Worm (Caenorhabditis elegans) whole organism, young adult: ENCODE measurements around the gene snu-23.

ENCODE experiments used
- B0336.3 ChIP-seq: fragments of 200-800 bp; sonication (Bioruptor generic); IDR thresholded peaks from 2 replicates; pipeline ENCODE4 v1.3.6; 2022; ENCODE audit warnings: missing genetic modification characterization, missing compliant biosample characterization
- C06A6.2 ChIP-seq: fragments of 200-800 bp; sonication (Bioruptor generic); conservative IDR thresholded peaks from 2 replicates; pipeline ENCODE4 v1.3.6; 2022; ENCODE audit warnings: missing genetic modification characterization, missing compliant biosample characterization
- F49E8.2 ChIP-seq: sonication (generic microtip); optimal IDR thresholded peaks from 3 replicates; lab custom pipeline; 2017; ENCODE audit warnings: missing genetic modification characterization, mild to moderate bottlenecking, missing compliant biosample characterization, antibody characterized with exemption, moderate library complexity; ENCODE audit not compliant: insufficient read depth
- F52B5.7 ChIP-seq: sonication (generic microtip); optimal IDR thresholded peaks from 2 replicates; lab custom pipeline; 2016; ENCODE audit warnings: mild to moderate bottlenecking, missing genetic modification characterization, missing compliant biosample characterization
- F57A8.1 ChIP-seq: fragments of 200-800 bp; sonication (Bioruptor generic); optimal IDR thresholded peaks from 2 replicates; lab custom pipeline; 2018; ENCODE audit warnings: mild to moderate bottlenecking, missing genetic modification characterization, moderate library complexity, missing compliant biosample characterization
- Y79H2A.3 ChIP-seq: fragments of 200-800 bp; sonication (Bioruptor generic); conservative IDR thresholded peaks from 2 replicates; pipeline ENCODE4 v1.3.6; 2022; ENCODE audit warnings: missing genetic modification reagents, missing genetic modification characterization, missing compliant biosample characterization
- ama-1 ChIP-seq, 3 experiments: fragments of 150-350 bp in 1 of 3; sonication (generic microtip) in 2 of 3; optimal IDR thresholded peaks; 2 replicates each; lab custom pipeline; 2014 to 2018; ENCODE audit warnings: missing biosample characterization in 2 of 3, missing genetic modification characterization in 2 of 3, missing genetic modification reagents in 2 of 3
- atf-7 ChIP-seq: sonication (generic microtip); optimal IDR thresholded peaks from 2 replicates; lab custom pipeline; 2017; ENCODE audit warnings: mild to moderate bottlenecking, missing genetic modification characterization, missing compliant biosample characterization
- attf-5 ChIP-seq: fragments of 200-800 bp; sonication (Bioruptor generic); optimal IDR thresholded peaks from 2 replicates; lab custom pipeline; 2018; ENCODE audit warnings: mild to moderate bottlenecking, missing genetic modification characterization, missing compliant biosample characterization
- ceh-100 ChIP-seq: fragments of 200-800 bp; sonication (Bioruptor generic); IDR thresholded peaks from 2 replicates; pipeline ENCODE4 v1.3.6; 2022; ENCODE audit warnings: missing genetic modification reagents, missing genetic modification characterization, missing compliant biosample characterization
- die-1 ChIP-seq: sonication (generic microtip); optimal IDR thresholded peaks from 2 replicates; lab custom pipeline; 2016; ENCODE audit warnings: missing genotype, mild to moderate bottlenecking, missing genetic modification characterization, missing compliant biosample characterization
- dox-1 ChIP-seq: fragments of 200-800 bp; sonication (Bioruptor generic); IDR thresholded peaks from 2 replicates; pipeline ENCODE4 v1.3.6; 2022; ENCODE audit warnings: missing genetic modification reagents, missing genetic modification characterization, missing compliant biosample characterization
- dpff-1 ChIP-seq: sonication (generic microtip); optimal IDR thresholded peaks from 2 replicates; lab custom pipeline; 2017; ENCODE audit warnings: mild to moderate bottlenecking, missing genetic modification characterization, missing compliant biosample characterization
- egl-44 ChIP-seq: fragments of 200-800 bp; sonication (Bioruptor generic); IDR thresholded peaks from 2 replicates; pipeline ENCODE4 v1.3.6; 2022; ENCODE audit warnings: missing genetic modification reagents, missing genetic modification characterization, missing compliant biosample characterization
- egrh-3 ChIP-seq: fragments of 200-800 bp; sonication (Bioruptor generic); IDR thresholded peaks from 2 replicates; pipeline ENCODE4 v1.3.6; 2022; ENCODE audit warnings: missing genetic modification reagents, missing genetic modification characterization, missing compliant biosample characterization
- ets-4 ChIP-seq: fragments of 200-800 bp; sonication (Bioruptor generic); optimal IDR thresholded peaks from 2 replicates; lab custom pipeline; 2018; ENCODE audit warnings: mild to moderate bottlenecking, missing genetic modification characterization, missing compliant biosample characterization
- him-1 ChIP-seq: sonication (generic microtip); optimal IDR thresholded peaks from 2 replicates; lab custom pipeline; 2016; ENCODE audit warnings: missing genotype, missing genetic modification reagents, missing genetic modification characterization, missing compliant biosample characterization
- hmg-20 ChIP-seq: fragments of 200-800 bp; sonication (Bioruptor generic); IDR thresholded peaks from 2 replicates; pipeline ENCODE4 v1.3.6; 2022; ENCODE audit warnings: missing genetic modification reagents, missing genetic modification characterization, missing compliant biosample characterization
- hrde-1 ChIP-seq: sonication (generic microtip); optimal IDR thresholded peaks from 2 replicates; lab custom pipeline; 2016; ENCODE audit warnings: missing genetic modification characterization, mild to moderate bottlenecking, missing compliant biosample characterization, moderate library complexity, missing genotype, missing genetic modification reagents, borderline replicate concordance
- hsf-1 ChIP-seq: fragments of 200-800 bp; sonication (Bioruptor generic); IDR thresholded peaks from 2 replicates; pipeline ENCODE4 v1.3.6; 2022; ENCODE audit warnings: missing genetic modification reagents, missing genetic modification characterization, missing compliant biosample characterization
- lag-1 ChIP-seq: fragments of 200-800 bp; sonication (Bioruptor generic); IDR thresholded peaks from 2 replicates; pipeline ENCODE4 v1.3.6; 2022; ENCODE audit warnings: missing genetic modification reagents, missing genetic modification characterization, missing compliant biosample characterization
- let-607 ChIP-seq, 2 experiments: fragments of 200-800 bp in 1 of 2; sonication (Bioruptor generic) in 1 of 2; sonication (generic microtip) in 1 of 2; optimal IDR thresholded peaks; 2 replicates each; lab custom pipeline; 2016 to 2018; ENCODE audit warnings: mild to moderate bottlenecking in 2 of 2, missing compliant biosample characterization in 2 of 2, missing genetic modification characterization in 2 of 2, moderate library complexity in 2 of 2, missing genotype in 1 of 2
- lin-35 ChIP-seq, 3 experiments: fragments of 150-350 bp in 2 of 3; sonication (generic microtip) in 1 of 3; optimal IDR thresholded peaks; 2 replicates each; lab custom pipeline; 2014 to 2018; ENCODE audit warnings: missing biosample characterization in 3 of 3, missing genetic modification characterization in 3 of 3, missing genetic modification reagents in 3 of 3
- lsl-1 ChIP-seq: fragments of 200-800 bp; sonication (Bioruptor generic); optimal IDR thresholded peaks from 2 replicates; lab custom pipeline; 2018; ENCODE audit warnings: mild to moderate bottlenecking, missing genetic modification characterization, moderate library complexity, missing compliant biosample characterization
- lsy-27 ChIP-seq: sonication (generic microtip); optimal IDR thresholded peaks from 2 replicates; lab custom pipeline; 2017; ENCODE audit warnings: missing genetic modification characterization, mild to moderate bottlenecking, missing compliant biosample characterization, antibody characterized with exemption, missing genotype, borderline replicate concordance; ENCODE audit not compliant: insufficient read depth
- madf-6 ChIP-seq: fragments of 200-800 bp; sonication (Bioruptor generic); IDR thresholded peaks from 2 replicates; pipeline ENCODE4 v1.3.6; 2022; ENCODE audit warnings: missing genetic modification reagents, missing genetic modification characterization, missing compliant biosample characterization
- mcd-1 ChIP-seq: fragments of 200-800 bp; sonication (Bioruptor generic); IDR thresholded peaks from 2 replicates; pipeline ENCODE4 v1.3.6; 2022; ENCODE audit warnings: missing genetic modification reagents, missing genetic modification characterization, missing compliant biosample characterization
- mes-4 ChIP-seq: sonication (generic microtip); optimal IDR thresholded peaks from 2 replicates; lab custom pipeline; 2016; ENCODE audit warnings: missing genotype, missing genetic modification characterization, missing compliant biosample characterization
- mxl-1 ChIP-seq: sonication (generic microtip); optimal IDR thresholded peaks from 2 replicates; lab custom pipeline; 2016; ENCODE audit warnings: missing genetic modification characterization, missing compliant biosample characterization
- nhr-120 ChIP-seq: fragments of 200-800 bp; sonication (Bioruptor generic); IDR thresholded peaks from 2 replicates; pipeline ENCODE4 v1.3.6; 2022; ENCODE audit warnings: missing genetic modification characterization, missing compliant biosample characterization
- rpc-1 ChIP-seq, 2 experiments: fragments of 150-350 bp in 1 of 2; sonication (generic microtip) in 1 of 2; optimal IDR thresholded peaks; 2 replicates each; lab custom pipeline; 2014 to 2018; ENCODE audit warnings: missing biosample characterization in 1 of 2, missing genetic modification characterization in 1 of 2, missing genetic modification reagents in 1 of 2, missing genotype in 1 of 2
- sdz-38 ChIP-seq: sonication (generic microtip); optimal IDR thresholded peaks from 2 replicates; lab custom pipeline; 2016; ENCODE audit warnings: missing genotype, missing genetic modification characterization, missing compliant biosample characterization
- sea-2 ChIP-seq: fragments of 200-800 bp; sonication (Bioruptor generic); IDR thresholded peaks from 2 replicates; pipeline ENCODE4 v1.3.6; 2022; ENCODE audit warnings: missing genetic modification characterization, missing compliant biosample characterization
- snpc-1.1 ChIP-seq: sonication (generic microtip); optimal IDR thresholded peaks from 2 replicates; lab custom pipeline; 2017; ENCODE audit warnings: missing genetic modification characterization, mild to moderate bottlenecking, missing compliant biosample characterization, antibody characterized with exemption, moderate library complexity, missing genotype, missing genetic modification reagents; ENCODE audit not compliant: insufficient read depth
- snpc-1.3 ChIP-seq: sonication (generic microtip); optimal IDR thresholded peaks from 2 replicates; lab custom pipeline; 2017; ENCODE audit warnings: missing genetic modification characterization, mild to moderate bottlenecking, missing compliant biosample characterization, antibody characterized with exemption, moderate library complexity, missing genotype, missing genetic modification reagents; ENCODE audit not compliant: insufficient read depth
- tbp1 ChIP-seq: fragments of 200-800 bp; sonication (Bioruptor generic); optimal IDR thresholded peaks from 2 replicates; lab custom pipeline; 2018; ENCODE audit warnings: mild to moderate bottlenecking, missing genetic modification characterization, missing compliant biosample characterization
- tlf-1 ChIP-seq: fragments of 200-800 bp; sonication (Bioruptor generic); optimal IDR thresholded peaks from 2 replicates; lab custom pipeline; 2018; ENCODE audit warnings: mild to moderate bottlenecking, missing genetic modification characterization, missing compliant biosample characterization
- ztf-22 ChIP-seq: fragments of 200-800 bp; sonication (Bioruptor generic); optimal IDR thresholded peaks from 2 replicates; lab custom pipeline; 2018; ENCODE audit warnings: mild to moderate bottlenecking, missing genetic modification characterization, moderate library complexity, missing compliant biosample characterization
- ztf-3 ChIP-seq: fragments of 200-800 bp; sonication (Bioruptor generic); optimal IDR thresholded peaks from 2 replicates; lab custom pipeline; 2018; ENCODE audit warnings: mild to moderate bottlenecking, missing genetic modification characterization, missing compliant biosample characterization

Gene snu-23

DNA sequence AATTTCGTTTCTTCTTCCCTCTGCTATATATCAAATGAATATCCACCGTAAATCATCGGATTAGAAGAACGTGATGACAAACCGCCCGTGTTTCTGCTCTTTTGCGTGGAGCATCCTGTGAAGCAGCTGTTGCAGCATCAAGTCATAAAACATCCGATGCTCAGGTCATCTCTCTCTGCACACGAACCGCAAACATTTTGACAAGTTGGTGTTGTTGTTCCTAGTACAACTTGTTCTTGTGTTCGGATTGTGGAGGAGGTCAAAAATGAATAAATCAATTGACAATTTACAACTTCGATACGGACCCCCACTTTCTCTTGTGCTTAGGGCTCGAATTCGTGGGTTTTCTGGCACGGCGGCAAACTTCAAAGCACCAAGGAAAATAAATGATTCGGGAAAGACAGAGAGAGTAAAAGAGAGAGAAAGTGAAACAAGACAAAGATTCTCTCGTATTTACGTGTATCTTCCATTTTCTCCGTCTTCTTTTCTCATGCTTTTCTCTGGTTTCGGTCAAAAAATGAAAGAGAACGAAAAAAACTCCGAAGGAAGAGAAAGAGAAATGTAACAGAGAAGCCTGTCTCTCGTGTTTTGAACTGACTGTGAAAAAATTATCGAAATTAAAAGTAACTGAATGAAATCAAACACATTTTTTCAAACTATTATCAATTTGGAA lies 10.8 kb upstream of the snu-23 start:
- TF ChIP-seq mes-4 (tag; lab: Kevin White, UChicago): no peak
- TF ChIP-seq mcd-1 (GFP tag; lab: Robert Waterston, UW): no peak
- TF ChIP-seq hmg-20 (GFP tag; lab: Robert Waterston, UW): no peak
- TF ChIP-seq F49E8.2 (tag; lab: Kevin White, UChicago): no peak
- no peak for TF ChIP-seq atf-7
- TF ChIP-seq Y79H2A.3 (GFP tag; lab: Robert Waterston, UW): no peak
- TF ChIP-seq hsf-1: no peak

DNA sequence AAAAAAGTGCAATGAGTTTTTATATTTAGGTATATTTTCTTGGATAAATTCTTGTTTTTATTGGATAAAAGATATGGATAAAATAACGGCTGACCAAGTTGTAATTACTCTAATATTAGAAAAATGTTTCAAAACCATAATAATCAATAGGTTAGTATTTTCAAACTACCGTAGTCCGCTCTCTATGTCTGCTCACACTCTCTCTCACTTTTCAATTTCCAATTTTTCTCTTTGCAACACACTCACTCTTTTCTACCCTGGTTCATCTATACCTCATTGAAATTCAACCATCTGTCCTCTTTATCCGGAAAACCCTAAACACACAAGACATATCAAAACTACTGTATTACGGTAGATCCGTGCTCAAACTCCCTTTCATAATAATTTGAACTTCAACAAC lies 9.4 kb upstream of the snu-23 start:
- no peak for TF ChIP-seq nhr-120 (GFP tag; lab: Robert Waterston, UW)
- TF ChIP-seq sdz-38: no peak
- TF ChIP-seq hmg-20 (GFP tag; lab: Robert Waterston, UW): no peak
- TF ChIP-seq egrh-3 (GFP tag; lab: Robert Waterston, UW): no peak
- TF ChIP-seq let-607 (tag; optimal IDR thresholded peaks at IDR 0.05; lab: Kevin White, UChicago): no peak
- TF ChIP-seq attf-5 (GFP tag; lab: Kevin White, UChicago): no peak
- no peak for TF ChIP-seq B0336.3 (GFP tag; lab: Robert Waterston, UW)
- no peak for TF ChIP-seq ztf-22 (GFP tag; lab: Kevin White, UChicago)
- no peak for TF ChIP-seq snpc-1.1 (tag; lab: Kevin White, UChicago)
- no peak for TF ChIP-seq F57A8.1 (GFP tag; lab: Kevin White, UChicago)
- TF ChIP-seq tbp1 (GFP tag; lab: Kevin White, UChicago): no peak
- TF ChIP-seq dpff-1: no peak
- TF ChIP-seq dox-1: no peak

DNA sequence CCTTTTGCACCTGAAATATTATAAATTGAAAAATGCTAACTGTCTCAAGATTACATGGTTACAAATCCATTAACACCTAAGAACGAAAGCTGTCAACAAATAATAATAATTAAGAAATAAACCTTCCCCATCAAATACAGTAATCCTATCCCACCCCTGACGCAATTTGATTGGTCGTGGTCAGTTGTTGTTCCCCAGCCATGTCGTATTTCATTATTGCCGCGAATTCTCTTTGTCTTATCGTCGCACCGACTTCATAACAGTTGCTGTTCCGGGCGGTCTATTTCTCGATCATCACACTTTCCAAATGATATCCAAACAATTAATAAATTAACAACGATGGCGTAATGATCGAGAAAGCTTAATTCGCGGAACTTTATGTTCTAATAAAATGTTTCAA lies 8.6 kb upstream of the snu-23 start:
- TF ChIP-seq tlf-1 (GFP tag; lab: Kevin White, UChicago) (no peak), madf-6 (GFP tag; lab: Robert Waterston, UW) (no peak), ztf-3 (no peak), lag-1 (GFP tag; lab: Robert Waterston, UW) (no peak), snpc-1.3 (tag; lab: Kevin White, UChicago) (no peak), F49E8.2 (tag; lab: Kevin White, UChicago) (no peak)

ce11 chrIII:7775983-7776440 lies 6.1 kb upstream of the snu-23 start, which contains the start of gene bath-15:
Gene bath-15, minus strand, starts transcription at chrIII:7776033.
- TF ChIP-seq egl-44: no peak
- TF ChIP-seq lsl-1: peak; percentile 61

- TF ChIP-seq lsy-27 (tag; lab: Kevin White, UChicago): no peak
- no peak for TF ChIP-seq ets-4
- no peak for TF ChIP-seq ztf-3
- TF ChIP-seq ama-1 (optimal IDR thresholded peaks at IDR 0.05; lab: Kevin White, UChicago): no peak
- peak in 1 of 2 experiments; percentile 36 for TF ChIP-seq ama-1 (GFP tag; optimal IDR thresholded peaks at IDR 0.05; lab: Kevin White, UChicago)
- no peak for TF ChIP-seq F52B5.7 (tag; lab: Kevin White, UChicago)
- TF ChIP-seq hrde-1 (tag; lab: Kevin White, UChicago): peak; percentile 36
- no peak for TF ChIP-seq lin-35 (GFP tag; optimal IDR thresholded peaks at IDR 0.05; lab: Kevin White, UChicago)
- no peak for TF ChIP-seq ceh-100 (GFP tag; lab: Robert Waterston, UW)
- no peak for TF ChIP-seq die-1 (tag; lab: Kevin White, UChicago)
- no peak for TF ChIP-seq rpc-1 (optimal IDR thresholded peaks at IDR 0.05; lab: Kevin White, UChicago)
- TF ChIP-seq rpc-1 (tag; optimal IDR thresholded peaks at IDR 0.05; lab: Kevin White, UChicago): no peak
- no peak for TF ChIP-seq C06A6.2 (GFP tag; lab: Robert Waterston, UW)
- peak; percentile 59 for TF ChIP-seq him-1 (tag; lab: Kevin White, UChicago)
- no peak for TF ChIP-seq sea-2 (GFP tag; lab: Robert Waterston, UW)
- no peak for TF ChIP-seq mxl-1
- TF ChIP-seq F49E8.2 (tag; lab: Kevin White, UChicago): peak; percentile 12
- TF ChIP-seq hsf-1: peak; percentile 61; the same call in 1 of the 2 replicates
Observed at ce11 chrIII:7773791-7774190, 3.9 kb upstream of the snu-23 start.
